Worm (Caenorhabditis elegans) whole organism, midembryonic: ENCODE data around the gene F21D12.2.

Experiments
- T22C8.4 ChIP-seq: fragments of 200-800 bp; sonication (Bioruptor generic); IDR thresholded peaks from 2 replicates; pipeline ENCODE4 v1.3.6; 2022; ENCODE audit warnings: missing genetic modification characterization, missing compliant biosample characterization
- flt-1 ChIP-seq: fragments of 200-800 bp; sonication (Bioruptor generic); IDR thresholded peaks from 2 replicates; pipeline ENCODE4 v1.3.6; 2022; ENCODE audit warnings: missing genetic modification characterization, missing compliant biosample characterization
- klf-2 ChIP-seq: fragments of 200-800 bp; sonication (Bioruptor generic); conservative IDR thresholded peaks from 2 replicates; pipeline ENCODE4 v1.3.6; 2022; ENCODE audit warnings: missing genetic modification reagents, missing genetic modification characterization, missing compliant biosample characterization
- med-1 ChIP-seq: sonication (generic microtip); optimal IDR thresholded peaks from 2 replicates; lab custom pipeline; 2017; ENCODE audit warnings: missing genetic modification characterization, mild to moderate bottlenecking, missing compliant biosample characterization, antibody characterized with exemption, missing genetic modification reagents; ENCODE audit not compliant: insufficient read depth
- ref-1 ChIP-seq: fragments of 200-800 bp; sonication (Bioruptor generic); conservative IDR thresholded peaks from 2 replicates; pipeline ENCODE4 v1.3.6; 2022; ENCODE audit warnings: missing genetic modification reagents, missing genetic modification characterization, missing compliant biosample characterization
- tab-1 ChIP-seq: fragments of 200-800 bp; sonication (Bioruptor generic); IDR thresholded peaks from 2 replicates; pipeline ENCODE4 v1.3.6; 2022; ENCODE audit warnings: missing genetic modification characterization, missing compliant biosample characterization
- ztf-23 ChIP-seq: fragments of 200-800 bp; sonication (Bioruptor generic); IDR thresholded peaks from 2 replicates; pipeline ENCODE4 v1.3.6; 2022; ENCODE audit warnings: missing genetic modification reagents, missing genetic modification characterization, missing compliant biosample characterization
- ztf-29 ChIP-seq: fragments of 200-800 bp; sonication (Bioruptor generic); IDR thresholded peaks from 2 replicates; pipeline ENCODE4 v1.3.6; 2022; ENCODE audit warnings: missing genetic modification reagents, missing genetic modification characterization, missing compliant biosample characterization

- no peak for TF ChIP-seq flt-1
- TF ChIP-seq tab-1: no peak
- no peak for TF ChIP-seq klf-2 (GFP tag; lab: Robert Waterston, UW)
- TF ChIP-seq T22C8.4 (GFP tag; lab: Robert Waterston, UW): no peak
- TF ChIP-seq ztf-29 (GFP tag; lab: Robert Waterston, UW): no peak
- TF ChIP-seq ztf-23 (GFP tag; lab: Robert Waterston, UW): no peak
- TF ChIP-seq ref-1 (GFP tag; lab: Robert Waterston, UW): no peak
- no peak for TF ChIP-seq med-1 (GFP tag; lab: Kevin White, UChicago)
These were observed 39.6 kb upstream of the F21D12.2 start for ce11 chrII:7277925-7278324.
